Fruit fly (Drosophila melanogaster): ENCODE data around the gene CG32026.

- TF ChIP-seq CTCF (optimal IDR thresholded peaks at IDR 0.05) (no peak), CG8478 (optimal IDR thresholded peaks at IDR 0.05) (no peak)
Observed at dm6 chr3L:8879465-8879864, 43.2 kb downstream of the CG32026 start.
